Fruit fly (Drosophila melanogaster) whole organism, embryonic: ENCODE results near the gene CG10194.

ENCODE experiments used
- Antp ChIP-seq: fragments of 200-800 bp; sonication (Bioruptor generic); optimal IDR thresholded peaks from 3 replicates; lab custom pipeline; 2016; ENCODE audit warnings: missing biosample characterization, missing genetic modification characterization
- BEAF-32 ChIP-seq: fragments of 200-800 bp; sonication (Bioruptor generic); optimal IDR thresholded peaks from 3 replicates; lab custom pipeline; 2017; ENCODE audit warnings: missing biosample characterization, missing genetic modification characterization, mild to moderate bottlenecking, moderate library complexity, missing genetic modification reagents
- Bteb2 ChIP-seq: fragments of 200-800 bp; sonication (Bioruptor generic); optimal IDR thresholded peaks from 2 replicates; lab custom pipeline; 2016; ENCODE audit warnings: missing biosample characterization, missing genetic modification characterization
- CG12236 ChIP-seq: fragments of 200-800 bp; sonication (Bioruptor generic); optimal IDR thresholded peaks from 2 replicates; lab custom pipeline; 2016; ENCODE audit warnings: missing biosample characterization, missing genetic modification characterization
- CG13894 ChIP-seq: fragments of 200-800 bp; sonication (Bioruptor generic); optimal IDR thresholded peaks from 3 replicates; lab custom pipeline; 2018; ENCODE audit warnings: missing biosample characterization, mild to moderate bottlenecking, missing genetic modification characterization, moderate library complexity
- CG14441 ChIP-seq: fragments of 200-800 bp; sonication (Bioruptor generic); IDR thresholded peaks from 2 replicates; pipeline ENCODE4 v1.3.6; 2022; ENCODE audit warnings: missing biosample characterization, missing genetic modification characterization
- CG14667 ChIP-seq: fragments of 200-800 bp; sonication (Bioruptor generic); IDR thresholded peaks from 2 replicates; pipeline ENCODE4 v1.3.6; 2022; ENCODE audit warnings: missing biosample characterization, missing genetic modification characterization
- CG15269 ChIP-seq: fragments of 200-800 bp; sonication (Bioruptor generic); optimal IDR thresholded peaks from 2 replicates; lab custom pipeline; 2018; ENCODE audit warnings: missing biosample characterization, mild to moderate bottlenecking, missing genetic modification characterization, moderate library complexity
- CG1529 ChIP-seq: fragments of 200-800 bp; sonication (Bioruptor generic); optimal IDR thresholded peaks from 3 replicates; lab custom pipeline; 2018; ENCODE audit warnings: missing biosample characterization, missing genetic modification characterization
- CG17361 ChIP-seq: fragments of 200-800 bp; sonication (Bioruptor generic); IDR thresholded peaks from 3 replicates; pipeline ENCODE4 v1.3.6; 2022; ENCODE audit warnings: missing biosample characterization, missing genetic modification characterization
- CG1832 ChIP-seq: fragments of 200-800 bp; sonication (Bioruptor generic); optimal IDR thresholded peaks from 2 replicates; lab custom pipeline; 2017; ENCODE audit warnings: missing biosample characterization, mild to moderate bottlenecking, missing genetic modification characterization, inconsistent platforms
- CG2116 ChIP-seq: fragments of 200-800 bp; sonication (Bioruptor generic); optimal IDR thresholded peaks from 3 replicates; lab custom pipeline; 2018; ENCODE audit warnings: missing biosample characterization, mild to moderate bottlenecking, missing genetic modification characterization
- CG2678 ChIP-seq: fragments of 200-800 bp; sonication (Bioruptor generic); optimal IDR thresholded peaks from 3 replicates; lab custom pipeline; 2019; ENCODE audit warnings: missing biosample characterization, mild to moderate bottlenecking, missing genetic modification characterization, moderate library complexity
- CG2875 ChIP-seq: fragments of 200-800 bp; sonication (Bioruptor generic); optimal IDR thresholded peaks from 2 replicates; lab custom pipeline; 2017; ENCODE audit warnings: missing biosample characterization, mild to moderate bottlenecking, missing genetic modification characterization, missing genetic modification reagents
- CG33557 ChIP-seq: fragments of 200-800 bp; sonication (Bioruptor generic); optimal IDR thresholded peaks from 2 replicates; lab custom pipeline; 2019; ENCODE audit warnings: missing biosample characterization, mild to moderate bottlenecking, missing genetic modification characterization, moderate library complexity
- CG6765 ChIP-seq: fragments of 200-800 bp; sonication (Bioruptor generic); optimal IDR thresholded peaks from 3 replicates; lab custom pipeline; 2017; ENCODE audit warnings: missing biosample characterization, mild to moderate bottlenecking, missing genetic modification characterization
- CG7271 ChIP-seq: fragments of 200-800 bp; sonication (Bioruptor generic); optimal IDR thresholded peaks from 2 replicates; lab custom pipeline; 2018; ENCODE audit warnings: missing biosample characterization, mild to moderate bottlenecking, missing genetic modification characterization, moderate library complexity
- CG7357 ChIP-seq: fragments of 200-800 bp; sonication (Bioruptor generic); IDR thresholded peaks from 3 replicates; pipeline ENCODE4 v1.3.6; 2022; ENCODE audit warnings: missing biosample characterization, missing genetic modification characterization
- CG9817 ChIP-seq: fragments of 200-800 bp; sonication (Bioruptor generic); optimal IDR thresholded peaks from 2 replicates; lab custom pipeline; 2018; ENCODE audit warnings: missing biosample characterization, mild to moderate bottlenecking, missing genetic modification characterization, moderate library complexity
- D19B ChIP-seq: fragments of 200-800 bp; sonication (Bioruptor generic); optimal IDR thresholded peaks from 2 replicates; lab custom pipeline; 2017; ENCODE audit warnings: missing biosample characterization, mild to moderate bottlenecking, missing genetic modification characterization
- Dek ChIP-seq: fragments of 200-800 bp; sonication (Bioruptor generic); optimal IDR thresholded peaks from 3 replicates; lab custom pipeline; 2019; ENCODE audit warnings: missing biosample characterization, mild to moderate bottlenecking, missing genetic modification characterization, moderate library complexity
- Dip2 ChIP-seq: fragments of 200-800 bp; sonication (Bioruptor generic); IDR thresholded peaks from 2 replicates; pipeline ENCODE4 v1.3.6; 2022; ENCODE audit warnings: missing biosample characterization, missing genetic modification characterization
- Dip3 ChIP-seq: fragments of 200-800 bp; sonication (Bioruptor generic); optimal IDR thresholded peaks from 3 replicates; lab custom pipeline; 2016; ENCODE audit warnings: missing biosample characterization, missing genetic modification characterization
- Dp ChIP-seq: fragments of 200-800 bp; sonication (Bioruptor generic); optimal IDR thresholded peaks from 2 replicates; lab custom pipeline; 2018; ENCODE audit warnings: missing biosample characterization, mild to moderate bottlenecking, missing genetic modification characterization, moderate library complexity
- Ets65A ChIP-seq: fragments of 200-800 bp; sonication (Bioruptor generic); peaks from one replicate; lab custom pipeline; 2016; ENCODE audit warnings: missing biosample characterization, missing genetic modification characterization
- H2.0 ChIP-seq: fragments of 200-800 bp; sonication (Bioruptor generic); IDR thresholded peaks from 2 replicates; pipeline ENCODE4 v1.3.6; 2022; ENCODE audit warnings: missing biosample characterization, missing genetic modification characterization
- Lpt ChIP-seq: fragments of >200 bp; optimal IDR thresholded peaks from 2 replicates; lab custom pipeline; 2018; ENCODE audit warnings: missing biosample characterization, missing genetic modification characterization
- MBD-R2 ChIP-seq: fragments of 200-800 bp; sonication (Bioruptor generic); IDR thresholded peaks from 2 replicates; pipeline ENCODE4 v1.3.6; 2022; ENCODE audit warnings: missing biosample characterization, missing genetic modification characterization
- MESR4 ChIP-seq: fragments of 200-800 bp; sonication (Bioruptor generic); optimal IDR thresholded peaks from 2 replicates; lab custom pipeline; 2018; ENCODE audit warnings: missing biosample characterization, mild to moderate bottlenecking, missing genetic modification characterization, moderate library complexity
- NC2α ChIP-seq: fragments of 200-800 bp; sonication (Bioruptor generic); optimal IDR thresholded peaks from 2 replicates; lab custom pipeline; 2016; ENCODE audit warnings: missing biosample characterization, missing genetic modification characterization
- Nf-YA ChIP-seq: fragments of 200-800 bp; sonication (Bioruptor generic); IDR thresholded peaks from 2 replicates; pipeline ENCODE4 v1.3.6; 2022; ENCODE audit warnings: missing biosample characterization, missing genetic modification characterization
- Six4 ChIP-seq: fragments of 200-800 bp; sonication (Bioruptor generic); optimal IDR thresholded peaks from 2 replicates; lab custom pipeline; 2016; ENCODE audit warnings: missing biosample characterization, missing genetic modification characterization
- Ssrp ChIP-seq: fragments of 200-800 bp; sonication (Bioruptor generic); optimal IDR thresholded peaks from 2 replicates; lab custom pipeline; 2018; ENCODE audit warnings: missing biosample characterization, mild to moderate bottlenecking, missing genetic modification characterization, moderate library complexity
- TFAM ChIP-seq: fragments of 200-800 bp; sonication (Bioruptor generic); optimal IDR thresholded peaks from 2 replicates; lab custom pipeline; 2017; ENCODE audit warnings: missing biosample characterization, missing genetic modification characterization, inconsistent platforms
- ac ChIP-seq: fragments of 200-800 bp; sonication (Bioruptor generic); optimal IDR thresholded peaks from 3 replicates; lab custom pipeline; 2017; ENCODE audit warnings: missing biosample characterization, mild to moderate bottlenecking, missing genetic modification characterization
- aop ChIP-seq: fragments of 200-800 bp; sonication (Bioruptor generic); IDR thresholded peaks from 2 replicates; pipeline ENCODE4 v1.3.6; 2022; ENCODE audit warnings: missing biosample characterization, missing genetic modification characterization
- bowl ChIP-seq: fragments of 200-800 bp; sonication (Bioruptor generic); IDR thresholded peaks from 2 replicates; pipeline ENCODE4 v1.3.6; 2022; ENCODE audit warnings: missing biosample characterization, missing genetic modification characterization
- chm ChIP-seq: fragments of 200-800 bp; sonication (Bioruptor generic); IDR thresholded peaks from 2 replicates; pipeline ENCODE4 v1.3.6; 2022; ENCODE audit warnings: missing biosample characterization, missing genetic modification characterization
- dan ChIP-seq: fragments of 200-800 bp; sonication (Bioruptor generic); IDR thresholded peaks from 2 replicates; pipeline ENCODE4 v1.3.6; 2022; ENCODE audit warnings: missing biosample characterization, missing genetic modification characterization
- disco-r ChIP-seq: fragments of 200-800 bp; sonication (Bioruptor generic); optimal IDR thresholded peaks from 2 replicates; lab custom pipeline; 2016; ENCODE audit warnings: missing biosample characterization, missing genetic modification characterization
- dm ChIP-seq: fragments of 200-800 bp; sonication (Bioruptor generic); optimal IDR thresholded peaks from 3 replicates; lab custom pipeline; 2016; ENCODE audit warnings: missing biosample characterization, missing genetic modification characterization
- ems ChIP-seq: fragments of 200-800 bp; sonication (Bioruptor generic); optimal IDR thresholded peaks from 3 replicates; lab custom pipeline; 2016; ENCODE audit warnings: missing biosample characterization, missing genetic modification characterization
- eve ChIP-seq, 2 experiments: fragments of >200 bp; optimal IDR thresholded peaks; 2 replicates each; lab custom pipeline; 2017; ENCODE audit warnings: missing biosample characterization in 2 of 2, missing genetic modification characterization in 2 of 2
- fd102C ChIP-seq: fragments of 200-800 bp; sonication (Bioruptor generic); optimal IDR thresholded peaks from 2 replicates; lab custom pipeline; 2018; ENCODE audit warnings: missing biosample characterization, mild to moderate bottlenecking, missing genetic modification characterization, moderate library complexity
- fd96Cb ChIP-seq: fragments of 200-800 bp; sonication (Bioruptor generic); optimal IDR thresholded peaks from 2 replicates; lab custom pipeline; 2018; ENCODE audit warnings: missing biosample characterization, mild to moderate bottlenecking, missing genetic modification characterization, moderate library complexity
- hbn ChIP-seq: fragments of 200-800 bp; sonication (Bioruptor generic); IDR thresholded peaks from 2 replicates; pipeline ENCODE4 v1.3.6; 2022; ENCODE audit warnings: missing biosample characterization, missing genetic modification characterization; ENCODE audit not compliant: partially characterized antibody
- her ChIP-seq: fragments of 200-800 bp; sonication (Bioruptor generic); optimal IDR thresholded peaks from 2 replicates; lab custom pipeline; 2016; ENCODE audit warnings: missing biosample characterization, missing genetic modification characterization
- ind ChIP-seq: fragments of 200-800 bp; sonication (Bioruptor generic); optimal IDR thresholded peaks from 3 replicates; lab custom pipeline; 2016; ENCODE audit warnings: missing biosample characterization, missing genetic modification characterization
- lilli ChIP-seq: fragments of 200-800 bp; sonication (Bioruptor generic); optimal IDR thresholded peaks from 3 replicates; lab custom pipeline; 2016; ENCODE audit warnings: missing biosample characterization, missing genetic modification characterization
- seq ChIP-seq: fragments of 200-800 bp; sonication (Bioruptor generic); IDR thresholded peaks from 2 replicates; pipeline ENCODE4 v1.3.6; 2022; ENCODE audit warnings: missing biosample characterization, missing genetic modification characterization
- sug ChIP-seq: fragments of 200-800 bp; optimal IDR thresholded peaks from 2 replicates; lab custom pipeline; 2019; ENCODE audit warnings: missing biosample characterization, mild to moderate bottlenecking, missing genetic modification characterization, moderate library complexity
- zfh1 ChIP-seq: fragments of 200-800 bp; sonication (Bioruptor generic); IDR thresholded peaks from 3 replicates; pipeline ENCODE4 v1.3.6; 2022; ENCODE audit warnings: missing biosample characterization, missing genetic modification characterization

Gene CG10194

dm6 chr2L:19528308-19528707 is 38.4 kb upstream of the CG10194 start (continued):
- TF ChIP-seq TFAM (GFP tag; lab: Kevin White, UChicago) (peak; percentile 51), CG6765 (GFP tag; lab: Kevin White, UChicago) (peak; percentile 96), Six4 (GFP tag; lab: Kevin White, UChicago) (peak; percentile 84), MESR4 (GFP tag; lab: Kevin White, UChicago) (peak; percentile 51), CG2116 (GFP tag; lab: Kevin White, UChicago) (peak; percentile 70), Nf-YA (GFP tag; lab: Robert Waterston, UW) (peak; percentile 87), ems (peak; percentile 96), NC2α (GFP tag; lab: Kevin White, UChicago) (peak; percentile 76), ind (GFP tag; lab: Kevin White, UChicago) (peak; percentile 96), Antp (GFP tag; lab: Kevin White, UChicago) (peak; percentile 87), lilli (GFP tag; lab: Kevin White, UChicago) (peak; percentile 99), Lpt (no peak), D19B (GFP tag; lab: Kevin White, UChicago) (peak; percentile 93), dan (no peak), bowl (GFP tag; lab: Robert Waterston, UW) (peak; percentile 77; the same call in 1 of the 2 replicates), hbn (GFP tag; lab: Robert Waterston, UW) (no peak), Dip2 (GFP tag; lab: Robert Waterston, UW) (peak; percentile 21; the same call in 1 of the 2 replicates), Dek (tag; lab: Kevin White, UChicago) (peak; percentile 98), CG1529 (GFP tag; lab: Kevin White, UChicago) (peak; percentile 74), BEAF-32 (GFP tag; lab: Kevin White, UChicago) (peak; percentile 3), CG13894 (peak; percentile 98), Ssrp (tag; lab: Kevin White, UChicago) (peak; percentile 73), her (peak; percentile 95), CG7271 (tag; lab: Kevin White, UChicago) (peak; percentile 49), CG12236 (GFP tag; lab: Kevin White, UChicago) (peak; percentile 71), CG2875 (GFP tag; lab: Kevin White, UChicago) (peak; percentile 60), H2.0 (GFP tag; lab: Robert Waterston, UW) (peak; percentile 96), CG9817 (tag; lab: Kevin White, UChicago) (peak; percentile 95), eve (GFP tag; optimal IDR thresholded peaks at IDR 0.05; lab: Kevin White, UChicago) (no peak), MBD-R2 (GFP tag; lab: Robert Waterston, UW) (peak; percentile 98), CG15269 (tag; lab: Kevin White, UChicago) (peak; percentile 98), CG2678 (tag; lab: Kevin White, UChicago) (peak; percentile 98), CG14667 (GFP tag; lab: Robert Waterston, UW) (peak; percentile 93), Ets65A (GFP tag; lab: Kevin White, UChicago) (peak; percentile 98), Dp (peak; percentile 5), ac (peak; percentile 23), CG1832 (GFP tag; lab: Kevin White, UChicago) (no peak), aop (GFP tag; lab: Robert Waterston, UW) (no peak; the same call in 1 of the 2 replicates), CG33557 (GFP tag; lab: Kevin White, UChicago) (peak; percentile 27), CG7357 (peak; percentile 88), zfh1 (GFP tag; lab: Robert Waterston, UW) (peak; percentile 93), sug (tag; lab: Kevin White, UChicago) (peak; percentile 95), CG14441 (GFP tag; lab: Robert Waterston, UW) (peak; percentile 97), fd96Cb (peak; percentile 80), dm (GFP tag; lab: Kevin White, UChicago) (peak; percentile 85), seq (peak; percentile 97), Bteb2 (GFP tag; lab: Kevin White, UChicago) (peak; percentile 97), fd102C (GFP tag; lab: Kevin White, UChicago) (peak; percentile 6), disco-r (GFP tag; lab: Kevin White, UChicago) (peak; percentile 94), chm (peak; percentile 94), Dip3 (GFP tag; lab: Kevin White, UChicago) (peak; percentile 98), CG17361 (peak; percentile 88)
